Fruit fly (Drosophila melanogaster): ENCODE results near the gene CG13031.

dm6 chr3L:16690055-16690454 is 34.6 kb upstream of the CG13031 start:
- no peak for TF ChIP-seq Clk (GFP tag; optimal IDR thresholded peaks at IDR 0.05)
- no peak for TF ChIP-seq CG7045 (GFP tag; optimal IDR thresholded peaks at IDR 0.05)
- no peak for TF ChIP-seq kay (GFP tag; ENCODE audit: borderline replicate concordance)
- no peak for TF ChIP-seq CG5204 (GFP tag; optimal IDR thresholded peaks at IDR 0.05)
- no peak for TF ChIP-seq Crg-1 (GFP tag; optimal IDR thresholded peaks at IDR 0.05)
- no peak for TF ChIP-seq Hr96 (GFP tag; optimal IDR thresholded peaks at IDR 0.05)
- TF ChIP-seq CG14711 (tag; optimal IDR thresholded peaks at IDR 0.05) = no peak
